Fruit fly (Drosophila melanogaster) whole organism, embryonic: ENCODE results near the gene CG14958.

Experiments used
- Ada2b ChIP-seq: fragments of 200-800 bp; sonication (Bioruptor generic); IDR thresholded peaks from 2 replicates; pipeline ENCODE4 v1.3.6; 2022; ENCODE audit warnings: missing biosample characterization, missing genetic modification characterization
- Aef1 ChIP-seq: fragments of 200-800 bp; sonication (Bioruptor generic); IDR thresholded peaks from 3 replicates; pipeline ENCODE4 v1.3.6; 2022; ENCODE audit warnings: missing biosample characterization, missing genetic modification characterization
- Atf3 ChIP-seq: fragments of 200-800 bp; sonication (Bioruptor generic); optimal IDR thresholded peaks from 3 replicates; lab custom pipeline; 2016; ENCODE audit warnings: missing biosample characterization, missing genetic modification characterization
- Blimp-1 ChIP-seq: fragments of 200-800 bp; sonication (Bioruptor generic); optimal IDR thresholded peaks from 3 replicates; lab custom pipeline; 2018; ENCODE audit warnings: missing biosample characterization, missing genetic modification characterization, mild to moderate bottlenecking, moderate library complexity, missing genetic modification reagents
- BtbVII ChIP-seq: fragments of 200-800 bp; sonication (Bioruptor generic); optimal IDR thresholded peaks from 3 replicates; lab custom pipeline; 2017; ENCODE audit warnings: missing biosample characterization, mild to moderate bottlenecking, missing genetic modification characterization
- CG10147 ChIP-seq: fragments of 200-800 bp; sonication (Bioruptor generic); optimal IDR thresholded peaks from 2 replicates; lab custom pipeline; 2019; ENCODE audit warnings: missing biosample characterization, mild to moderate bottlenecking, missing genetic modification characterization, moderate library complexity
- CG10462 ChIP-seq: fragments of 200-800 bp; sonication (Bioruptor generic); optimal IDR thresholded peaks from 2 replicates; lab custom pipeline; 2016; ENCODE audit warnings: missing biosample characterization, missing genetic modification characterization
- CG10979 ChIP-seq: fragments of 200-800 bp; sonication (Bioruptor generic); optimal IDR thresholded peaks from 2 replicates; lab custom pipeline; 2018; ENCODE audit warnings: missing biosample characterization, mild to moderate bottlenecking, missing genetic modification characterization, moderate library complexity
- CG11398 ChIP-seq: fragments of 200-800 bp; sonication (Bioruptor generic); optimal IDR thresholded peaks from 2 replicates; lab custom pipeline; 2016; ENCODE audit warnings: missing biosample characterization, missing genetic modification characterization
- CG15269 ChIP-seq: fragments of 200-800 bp; sonication (Bioruptor generic); optimal IDR thresholded peaks from 2 replicates; lab custom pipeline; 2018; ENCODE audit warnings: missing biosample characterization, mild to moderate bottlenecking, missing genetic modification characterization, moderate library complexity
- CG1602 ChIP-seq: fragments of 200-800 bp; sonication (Bioruptor generic); optimal IDR thresholded peaks from 3 replicates; lab custom pipeline; 2016; ENCODE audit warnings: missing biosample characterization, missing genetic modification characterization
- CG17361 ChIP-seq: fragments of 200-800 bp; sonication (Bioruptor generic); IDR thresholded peaks from 3 replicates; pipeline ENCODE4 v1.3.6; 2022; ENCODE audit warnings: missing biosample characterization, missing genetic modification characterization
- CG2116 ChIP-seq: fragments of 200-800 bp; sonication (Bioruptor generic); optimal IDR thresholded peaks from 3 replicates; lab custom pipeline; 2018; ENCODE audit warnings: missing biosample characterization, mild to moderate bottlenecking, missing genetic modification characterization
- CG2120 ChIP-seq: fragments of 200-800 bp; sonication (Bioruptor generic); optimal IDR thresholded peaks from 3 replicates; lab custom pipeline; 2016; ENCODE audit warnings: missing biosample characterization, missing genetic modification characterization
- CG31365 ChIP-seq: fragments of 200-800 bp; sonication (Bioruptor generic); optimal IDR thresholded peaks from 2 replicates; lab custom pipeline; 2018; ENCODE audit warnings: missing biosample characterization, mild to moderate bottlenecking, missing genetic modification characterization
- CG3281 ChIP-seq: fragments of 200-800 bp; sonication (Bioruptor generic); optimal IDR thresholded peaks from 3 replicates; lab custom pipeline; 2017; ENCODE audit warnings: missing biosample characterization, mild to moderate bottlenecking, missing genetic modification characterization
- CG33213 ChIP-seq: fragments of 200-800 bp; sonication (Bioruptor generic); optimal IDR thresholded peaks from 3 replicates; lab custom pipeline; 2016; ENCODE audit warnings: missing biosample characterization, missing genetic modification characterization
- CG3726 ChIP-seq: fragments of 200-800 bp; sonication (Bioruptor generic); IDR thresholded peaks from 3 replicates; pipeline ENCODE4, ENCODE4 v1.3.6; 2022; ENCODE audit warnings: missing biosample characterization, missing genetic modification characterization
- CG7839 ChIP-seq: fragments of 200-800 bp; sonication (Bioruptor generic); optimal IDR thresholded peaks from 3 replicates; lab custom pipeline; 2018; ENCODE audit warnings: missing biosample characterization, mild to moderate bottlenecking, missing genetic modification characterization, moderate library complexity
- CG8359 ChIP-seq: fragments of 200-800 bp; sonication (Bioruptor generic); optimal IDR thresholded peaks from 2 replicates; lab custom pipeline; 2017; ENCODE audit warnings: missing biosample characterization, mild to moderate bottlenecking, missing genetic modification characterization, borderline replicate concordance
- CHES-1-like ChIP-seq: fragments of 200-800 bp; sonication (Bioruptor generic); optimal IDR thresholded peaks from 2 replicates; lab custom pipeline; 2016; ENCODE audit warnings: missing biosample characterization, missing genetic modification characterization
- D19A ChIP-seq: fragments of 200-800 bp; optimal IDR thresholded peaks from 3 replicates; lab custom pipeline; 2019; ENCODE audit warnings: missing biosample characterization, mild to moderate bottlenecking, missing genetic modification characterization, moderate library complexity
- Doc3 ChIP-seq: fragments of 200-800 bp; sonication (Bioruptor generic); IDR thresholded peaks from 3 replicates; pipeline ENCODE4 v1.3.6; 2022; ENCODE audit warnings: missing biosample characterization, missing genetic modification characterization; ENCODE audit not compliant: partially characterized antibody
- HLH54F ChIP-seq: fragments of 200-800 bp; sonication (Bioruptor generic); optimal IDR thresholded peaks from 3 replicates; lab custom pipeline; 2016; ENCODE audit warnings: missing biosample characterization, missing genetic modification characterization
- NC2α ChIP-seq: fragments of 200-800 bp; sonication (Bioruptor generic); optimal IDR thresholded peaks from 2 replicates; lab custom pipeline; 2016; ENCODE audit warnings: missing biosample characterization, missing genetic modification characterization
- NFAT ChIP-seq: fragments of 200-800 bp; sonication (Bioruptor generic); IDR thresholded peaks from 2 replicates; pipeline ENCODE4 v1.3.6; 2022; ENCODE audit warnings: missing biosample characterization, missing genetic modification characterization
- NK7.1 ChIP-seq: fragments of 200-800 bp; sonication (Bioruptor generic); optimal IDR thresholded peaks from 3 replicates; lab custom pipeline; 2016; ENCODE audit warnings: missing biosample characterization, missing genetic modification characterization
- Optix ChIP-seq: fragments of 200-800 bp; sonication (Bioruptor generic); IDR thresholded peaks from 3 replicates; pipeline ENCODE4 v1.3.6; 2022; ENCODE audit warnings: missing biosample characterization, missing genetic modification characterization
- Sry-β ChIP-seq: fragments of 200-800 bp; sonication (Bioruptor generic); optimal IDR thresholded peaks from 2 replicates; lab custom pipeline; 2018; ENCODE audit warnings: missing biosample characterization, mild to moderate bottlenecking, missing genetic modification characterization, moderate library complexity
- TFAM ChIP-seq: fragments of 200-800 bp; sonication (Bioruptor generic); optimal IDR thresholded peaks from 2 replicates; lab custom pipeline; 2017; ENCODE audit warnings: missing biosample characterization, missing genetic modification characterization, inconsistent platforms
- Vsx1 ChIP-seq: fragments of 200-800 bp; sonication (Bioruptor generic); optimal IDR thresholded peaks from 2 replicates; lab custom pipeline; 2017; ENCODE audit warnings: missing biosample characterization, mild to moderate bottlenecking, missing genetic modification characterization, missing genetic modification reagents
- bigmax ChIP-seq: fragments of 200-800 bp; sonication (Bioruptor generic); optimal IDR thresholded peaks from 2 replicates; lab custom pipeline; 2018; ENCODE audit warnings: missing biosample characterization, mild to moderate bottlenecking, missing genetic modification characterization
- chm ChIP-seq: fragments of 200-800 bp; sonication (Bioruptor generic); IDR thresholded peaks from 2 replicates; pipeline ENCODE4 v1.3.6; 2022; ENCODE audit warnings: missing biosample characterization, missing genetic modification characterization
- fd102C ChIP-seq: fragments of 200-800 bp; sonication (Bioruptor generic); optimal IDR thresholded peaks from 2 replicates; lab custom pipeline; 2018; ENCODE audit warnings: missing biosample characterization, mild to moderate bottlenecking, missing genetic modification characterization, moderate library complexity
- fd64A ChIP-seq: fragments of 200-800 bp; sonication (Bioruptor generic); optimal IDR thresholded peaks from 3 replicates; lab custom pipeline; 2018; ENCODE audit warnings: missing biosample characterization, mild to moderate bottlenecking, missing genetic modification characterization
- ftz-f1 ChIP-seq: fragments of 200-800 bp; sonication (Bioruptor generic); optimal IDR thresholded peaks from 2 replicates; lab custom pipeline; 2016; ENCODE audit warnings: missing biosample characterization, missing genetic modification characterization
- gce ChIP-seq: fragments of 200-800 bp; sonication (Bioruptor generic); IDR thresholded peaks from 3 replicates; pipeline ENCODE4 v1.3.6; 2022; ENCODE audit warnings: missing biosample characterization, missing genetic modification characterization
- hbn ChIP-seq: fragments of 200-800 bp; sonication (Bioruptor generic); IDR thresholded peaks from 2 replicates; pipeline ENCODE4 v1.3.6; 2022; ENCODE audit warnings: missing biosample characterization, missing genetic modification characterization; ENCODE audit not compliant: partially characterized antibody
- jumu ChIP-seq: fragments of 200-800 bp; sonication (Bioruptor generic); optimal IDR thresholded peaks from 3 replicates; lab custom pipeline; 2016; ENCODE audit warnings: missing biosample characterization, missing genetic modification characterization
- ken ChIP-seq: fragments of 200-800 bp; sonication (Bioruptor generic); IDR thresholded peaks from 3 replicates; pipeline ENCODE4 v1.3.6; 2022; ENCODE audit warnings: missing biosample characterization, missing genetic modification characterization
- klu ChIP-seq: fragments of 200-800 bp; sonication (Bioruptor generic); IDR thresholded peaks from 2 replicates; pipeline ENCODE4 v1.3.6; 2022; ENCODE audit warnings: missing biosample characterization, missing genetic modification characterization
- nom ChIP-seq: fragments of 200-800 bp; sonication (Bioruptor generic); optimal IDR thresholded peaks from 2 replicates; lab custom pipeline; 2017; ENCODE audit warnings: missing biosample characterization, missing genetic modification characterization, mild to moderate bottlenecking, moderate library complexity, missing genetic modification reagents
- org-1 ChIP-seq: fragments of 200-800 bp; sonication (Bioruptor generic); optimal IDR thresholded peaks from 2 replicates; lab custom pipeline; 2017; ENCODE audit warnings: missing biosample characterization, missing genetic modification characterization
- otp ChIP-seq: fragments of 200-800 bp; sonication (Bioruptor generic); IDR thresholded peaks from 3 replicates; pipeline ENCODE4, ENCODE4 v1.3.6; 2022; ENCODE audit warnings: missing biosample characterization, missing genetic modification characterization
- phol ChIP-seq: fragments of 200-800 bp; sonication (Bioruptor generic); optimal IDR thresholded peaks from 3 replicates; lab custom pipeline; 2018; ENCODE audit warnings: missing biosample characterization, mild to moderate bottlenecking, missing genetic modification characterization, moderate library complexity
- pnt ChIP-seq: fragments of 200-800 bp; sonication (Bioruptor generic); optimal IDR thresholded peaks from 3 replicates; lab custom pipeline; 2016; ENCODE audit warnings: missing biosample characterization, missing genetic modification characterization
- psq ChIP-seq: fragments of 200-800 bp; sonication (Bioruptor generic); optimal IDR thresholded peaks from 2 replicates; lab custom pipeline; 2017; ENCODE audit warnings: missing biosample characterization, missing genetic modification characterization
- slbo ChIP-seq: fragments of 200-800 bp; sonication (Bioruptor generic); IDR thresholded peaks from 2 replicates; pipeline ENCODE4 v1.3.6; 2022; ENCODE audit warnings: missing biosample characterization, missing genetic modification characterization
- ssp ChIP-seq: fragments of 200-800 bp; sonication (Bioruptor generic); IDR thresholded peaks from 2 replicates; pipeline ENCODE4 v1.3.6; 2022; ENCODE audit warnings: missing biosample characterization, missing genetic modification characterization
- unc-4 ChIP-seq: fragments of 200-800 bp; sonication (Bioruptor generic); IDR thresholded peaks from 2 replicates; pipeline ENCODE4 v1.3.6; 2022; ENCODE audit warnings: missing biosample characterization, missing genetic modification characterization; ENCODE audit not compliant: partially characterized antibody
- zfh2 ChIP-seq: fragments of 200-800 bp; sonication (Bioruptor generic); optimal IDR thresholded peaks from 2 replicates; lab custom pipeline; 2016; ENCODE audit warnings: missing biosample characterization, missing genetic modification characterization

Gene CG14958

dm6 chr3L:3179474-3179873 is 10.3 kb upstream of the CG14958 start (continued):
- TF ChIP-seq Aef1 (peak; percentile 84), CG2120 (GFP tag; lab: Kevin White, UChicago) (peak; percentile 87), fd102C (GFP tag; lab: Kevin White, UChicago) (peak; percentile 25), zfh2 (GFP tag; lab: Kevin White, UChicago) (peak; percentile 74), Optix (GFP tag; lab: Robert Waterston, UW) (peak; percentile 78), Ada2b (peak; percentile 94), CG10979 (tag; lab: Kevin White, UChicago) (peak; percentile 92), Atf3 (GFP tag; lab: Kevin White, UChicago) (peak; percentile 31), slbo (peak; percentile 85), Blimp-1 (peak; percentile 88), CG7839 (tag; lab: Kevin White, UChicago) (peak; percentile 92), Vsx1 (no peak), CG3281 (GFP tag; lab: Kevin White, UChicago) (peak; percentile 93), Sry-β (no peak), chm (GFP tag; lab: Robert Waterston, UW) (peak; percentile 88), bigmax (GFP tag; lab: Kevin White, UChicago) (peak; percentile 19), Doc3 (GFP tag; lab: Robert Waterston, UW) (no peak), CG1602 (GFP tag; lab: Kevin White, UChicago) (peak; percentile 77), TFAM (GFP tag; lab: Kevin White, UChicago) (peak; percentile 27), ftz-f1 (GFP tag; lab: Kevin White, UChicago) (peak; percentile 93), ssp (peak; percentile 75), ken (peak; percentile 71; the same call in 2 of the 3 replicates), CG2116 (peak; percentile 48), NFAT (GFP tag; lab: Robert Waterston, UW) (peak; percentile 86), HLH54F (GFP tag; lab: Kevin White, UChicago) (peak; percentile 77), BtbVII (GFP tag; lab: Kevin White, UChicago) (peak; percentile 92), CG33213 (GFP tag; lab: Kevin White, UChicago) (peak; percentile 80), gce (GFP tag; lab: Robert Waterston, UW) (peak; percentile 85), phol (tag; lab: Kevin White, UChicago) (peak; percentile 87), fd64A (GFP tag; lab: Kevin White, UChicago) (peak; percentile 57), D19A (tag; lab: Kevin White, UChicago) (no peak), CHES-1-like (GFP tag; lab: Kevin White, UChicago) (peak; percentile 56), CG8359 (GFP tag; lab: Kevin White, UChicago) (peak; percentile 79), nom (GFP tag; lab: Kevin White, UChicago) (peak; percentile 86), CG10462 (GFP tag; lab: Kevin White, UChicago) (peak; percentile 64), klu (GFP tag; lab: Robert Waterston, UW) (peak; percentile 62), otp (GFP tag; lab: Robert Waterston, UW) (peak; percentile 59; the same call in 2 of the 3 replicates), jumu (GFP tag; lab: Kevin White, UChicago) (peak; percentile 74), NC2α (GFP tag; lab: Kevin White, UChicago) (peak; percentile 53), CG31365 (tag; lab: Kevin White, UChicago) (peak; percentile 72), NK7.1 (peak; percentile 78), CG15269 (peak; percentile 91), unc-4 (no peak), psq (GFP tag; lab: Kevin White, UChicago) (peak; percentile 43), org-1 (GFP tag; lab: Kevin White, UChicago) (peak; percentile 83), hbn (GFP tag; lab: Robert Waterston, UW) (no peak), CG11398 (GFP tag; lab: Kevin White, UChicago) (peak; percentile 24), CG10147 (no peak), CG17361 (GFP tag; lab: Robert Waterston, UW) (no peak; the same call in 2 of the 3 replicates), CG3726 (GFP tag; lab: Robert Waterston, UW) (peak; percentile 85), pnt (peak; percentile 70)
